Worm (Caenorhabditis elegans): Measurements from ENCODE around the gene spig-1.

DNA sequence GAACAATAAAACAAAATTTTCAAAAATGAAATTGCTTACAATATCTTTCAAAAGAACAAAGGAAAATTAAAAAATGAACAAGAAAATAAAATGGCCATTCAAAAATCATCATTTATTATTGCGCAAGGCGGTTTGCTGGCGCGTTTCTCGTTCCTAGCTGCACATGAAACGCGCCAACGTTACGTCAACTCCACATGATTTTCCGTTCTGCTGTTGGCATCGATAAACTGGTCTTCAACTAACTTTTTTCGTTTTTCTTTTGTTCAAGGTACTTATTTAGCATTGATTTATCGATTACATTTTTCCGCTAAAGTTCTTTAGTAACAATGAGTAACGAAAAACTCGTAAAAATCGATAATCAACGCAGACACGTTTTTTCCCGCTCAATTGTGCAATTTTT is 8.9 kb downstream of the spig-1 start, which contains the start of the genes Y57E12AL.6 and Y57E12AL.1:
- TF ChIP-seq nhr-11 (tag; optimal IDR thresholded peaks at IDR 0.05) (no peak), blmp-1 (tag; optimal IDR thresholded peaks at IDR 0.05; ENCODE audit: insufficient read depth) (peak; percentile 36), gmeb-1 (tag; optimal IDR thresholded peaks at IDR 0.05) (peak; percentile 86), ztf-11 (tag; optimal IDR thresholded peaks at IDR 0.05) (no peak), alr-1 (tag; optimal IDR thresholded peaks at IDR 0.05) (no peak), lin-39 (tag; optimal IDR thresholded peaks at IDR 0.05) (no peak), ZK546.5 (tag; optimal IDR thresholded peaks at IDR 0.05) (no peak), unc-62 (GFP tag; optimal IDR thresholded peaks at IDR 0.05) (no peak), ceh-82 (tag; optimal IDR thresholded peaks at IDR 0.05) (no peak), unc-55 (GFP tag; optimal IDR thresholded peaks at IDR 0.05) (peak; percentile 79), ztf-4 (tag; optimal IDR thresholded peaks at IDR 0.05) (peak; percentile 77), lin-13 (GFP tag; optimal IDR thresholded peaks at IDR 0.05) (peak; percentile 73), nhr-25 (tag; optimal IDR thresholded peaks at IDR 0.05) (peak; percentile 91), egl-27 (tag; optimal IDR thresholded peaks at IDR 0.05) (peak; percentile 49)
